Worm (Caenorhabditis elegans): ENCODE measurements around the gene srbc-31.

The srbc-31 gene

DNA sequence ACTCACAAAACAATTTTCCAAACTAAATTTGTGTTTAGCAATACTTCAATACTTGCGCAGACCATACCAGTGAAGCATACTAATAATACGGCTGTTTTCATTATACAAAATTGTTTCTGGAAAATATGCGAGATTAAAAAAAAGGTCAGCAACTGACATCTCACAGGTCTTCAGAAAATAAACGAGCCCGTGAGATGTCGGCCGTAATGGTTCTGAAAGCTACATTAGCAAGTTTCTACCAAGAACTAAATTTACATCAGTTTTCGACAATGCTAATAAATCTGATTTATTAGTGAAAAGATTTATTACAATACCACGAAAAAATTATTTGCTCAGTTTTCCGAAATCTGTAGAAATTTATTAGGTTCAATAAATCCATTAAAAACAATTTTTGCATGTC is at the start of gene srbc-31:
TSS of gene srbc-31 (minus strand) at position 101 of the 400 bp plus-strand sequence.
- TF ChIP-seq ZK546.5 (tag; optimal IDR thresholded peaks at IDR 0.05) (no peak), daf-19 (GFP tag; conservative IDR thresholded peaks at IDR 0.05) (no peak), R02D3.7 (tag; optimal IDR thresholded peaks at IDR 0.05) (no peak), Y5F2A.4 (GFP tag; optimal IDR thresholded peaks at IDR 0.05) (no peak), ama-1 (optimal IDR thresholded peaks at IDR 0.05) (no peak), snpc-1.2 (GFP tag; IDR thresholded peaks at IDR 0.05) (no peak), dmd-9 (GFP tag; IDR thresholded peaks at IDR 0.05) (no peak), ztf-7 (tag; optimal IDR thresholded peaks at IDR 0.05) (no peak), sdz-12 (GFP tag; optimal IDR thresholded peaks at IDR 0.05) (no peak), F37D6.2 (tag; optimal IDR thresholded peaks at IDR 0.05) (no peak)

DNA sequence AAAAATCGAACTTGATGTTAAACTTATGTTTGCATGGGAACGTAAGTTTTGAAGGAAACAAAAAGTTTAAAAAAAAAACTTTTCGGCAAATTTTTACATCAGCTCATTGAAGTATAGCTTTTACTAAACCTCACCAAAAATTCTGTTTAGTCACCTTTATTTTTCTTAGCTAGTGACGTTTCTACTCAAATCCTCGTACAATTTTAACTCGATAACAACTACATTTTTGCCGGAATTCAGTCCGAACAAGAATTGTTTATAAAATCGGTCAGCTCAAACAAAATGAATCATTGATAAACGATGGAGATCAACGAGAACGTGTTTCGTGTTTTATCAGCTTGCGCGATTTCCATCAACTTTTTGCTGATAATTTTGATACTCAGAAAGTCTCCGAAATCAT is 49.5 kb upstream of the srbc-31 start, which contains the start of gene str-260:
TSS of gene str-260 (plus strand) at position 301 of the 400 bp plus-strand sequence.
- TF ChIP-seq tag-97 (GFP tag; IDR thresholded peaks at IDR 0.05) (no peak), zfp-3 (GFP tag; conservative IDR thresholded peaks at IDR 0.05) (no peak), nhr-237 (tag; optimal IDR thresholded peaks at IDR 0.05) (no peak), daf-16 (GFP tag; optimal IDR thresholded peaks at IDR 0.05) (no peak), daf-16 (tag; optimal IDR thresholded peaks at IDR 0.05) (no peak), attf-4 (tag; optimal IDR thresholded peaks at IDR 0.05) (no peak), T26A8.4 (GFP tag; IDR thresholded peaks at IDR 0.05) (no peak), zip-11 (GFP tag; IDR thresholded peaks at IDR 0.05) (no peak), dmd-6 (GFP tag; IDR thresholded peaks at IDR 0.05) (no peak), lim-7 (GFP tag; IDR thresholded peaks at IDR 0.05) (no peak), aly-2 (tag; optimal IDR thresholded peaks at IDR 0.05) (no peak)

DNA sequence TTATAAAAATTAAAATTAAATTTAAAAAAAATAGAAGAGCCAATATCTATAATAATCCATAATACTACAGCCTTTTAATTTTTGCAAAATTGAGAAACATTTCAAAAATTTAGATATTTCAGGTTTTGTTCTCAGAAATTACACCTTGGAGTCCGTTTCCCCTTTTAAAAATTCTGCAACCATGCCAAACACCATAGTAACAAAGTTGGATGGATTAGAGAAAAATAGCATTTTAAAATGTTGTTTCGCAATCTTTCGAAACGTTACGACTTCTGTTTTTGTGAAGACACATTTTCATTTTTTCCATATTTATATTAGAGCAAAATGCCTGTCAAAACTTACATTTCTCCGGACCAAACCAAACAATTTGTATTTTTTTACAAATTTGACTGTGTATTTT is 47.6 kb upstream of the srbc-31 start, which contains the start of gene T24A6.7:
TSS of gene T24A6.7 (plus strand) at position 301 of the 400 bp plus-strand sequence.
- TF ChIP-seq ceh-62 (tag; optimal IDR thresholded peaks at IDR 0.05) (no peak), spr-3 (GFP tag; optimal IDR thresholded peaks at IDR 0.05) (no peak), lin-1 (GFP tag; IDR thresholded peaks at IDR 0.05) (no peak), dve-1 (tag; optimal IDR thresholded peaks at IDR 0.05; ENCODE audit: insufficient read depth) (no peak), ama-1 (optimal IDR thresholded peaks at IDR 0.05) (no peak), hmg-1.1 (GFP tag; IDR thresholded peaks at IDR 0.05) (no peak), egl-27 (tag; optimal IDR thresholded peaks at IDR 0.05) (no peak), hif-1 (tag; optimal IDR thresholded peaks at IDR 0.05) (no peak), lin-13 (GFP tag; optimal IDR thresholded peaks at IDR 0.05) (no peak), cey-2 (tag; optimal IDR thresholded peaks at IDR 0.05; ENCODE audit: borderline replicate concordance, insufficient read depth) (no peak), F37D6.2 (tag; optimal IDR thresholded peaks at IDR 0.05) (no peak), nhr-237 (tag; optimal IDR thresholded peaks at IDR 0.05) (no peak), nhr-11 (tag; optimal IDR thresholded peaks at IDR 0.05) (no peak), ces-1 (GFP tag; optimal IDR thresholded peaks at IDR 0.05) (no peak), vab-7 (GFP tag; IDR thresholded peaks at IDR 0.05) (no peak), rbr-2 (tag; optimal IDR thresholded peaks at IDR 0.05) (no peak), gei-8 (GFP tag; optimal IDR thresholded peaks at IDR 0.05) (no peak), Y48G9A.11 (GFP tag; IDR thresholded peaks at IDR 0.05) (no peak)

DNA sequence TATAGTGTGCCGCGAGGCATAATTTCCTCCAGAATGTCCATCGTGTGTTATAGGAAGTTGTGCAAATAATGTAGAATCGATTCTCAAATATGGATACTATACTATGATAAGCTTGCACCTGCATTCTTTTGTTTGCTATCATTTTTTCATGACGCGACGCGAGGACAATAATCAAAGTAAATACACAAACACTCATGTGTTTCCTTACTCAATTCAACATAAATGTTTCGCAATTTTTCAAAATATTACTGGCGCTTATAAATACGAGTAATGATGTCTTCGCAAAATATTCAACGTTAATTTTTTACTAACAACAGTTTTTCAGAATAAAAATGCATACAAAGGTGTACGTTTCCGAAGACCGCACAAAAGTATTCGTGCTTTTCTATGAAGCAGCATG is 45.9 kb upstream of the srbc-31 start, which contains the start of gene irg-1:
TSS of gene irg-1 (plus strand) at position 326 of the 400 bp plus-strand sequence.
- TF ChIP-seq pqm-1 (tag; optimal IDR thresholded peaks at IDR 0.05) (peak; percentile 4), aha-1 (tag) (peak; percentile 56), ceh-28 (tag; optimal IDR thresholded peaks at IDR 0.05) (no peak), nhr-77 (tag; optimal IDR thresholded peaks at IDR 0.05) (peak; percentile 37), unc-62 (GFP tag; optimal IDR thresholded peaks at IDR 0.05 in 1 of 2) (peak in 1 of 2 experiments; percentile 27), unc-62 (tag; optimal IDR thresholded peaks at IDR 0.05) (no peak), nhr-28 (tag; optimal IDR thresholded peaks at IDR 0.05) (peak; percentile 54), lir-3 (tag; optimal IDR thresholded peaks at IDR 0.05) (no peak), daf-16 (GFP tag; optimal IDR thresholded peaks at IDR 0.05) (no peak), daf-16 (tag; optimal IDR thresholded peaks at IDR 0.05) (peak; percentile 72), hmg-1.1 (GFP tag; IDR thresholded peaks at IDR 0.05) (no peak), pha-4 (GFP tag; IDR thresholded peaks at IDR 0.05) (no peak), pha-4 (tag; optimal IDR thresholded peaks at IDR 0.05) (peak; percentile 30)

All from whole organism, L4 larva.